Fruit fly (Drosophila melanogaster) whole organism, wandering third instar larva: ENCODE results near the gene CG14968.

Source experiments
- Abd-B ChIP-seq: fragments of >200 bp; optimal IDR thresholded peaks from 2 replicates; lab custom pipeline; 2017; ENCODE audit warnings: missing biosample characterization, missing genetic modification characterization
- CG32264 ChIP-seq: fragments of 200-800 bp; sonication (Bioruptor generic); optimal IDR thresholded peaks from 2 replicates; lab custom pipeline; 2016; ENCODE audit warnings: missing biosample characterization, missing genetic modification characterization
- CG9705 ChIP-seq: fragments of 200-800 bp; sonication (Bioruptor generic); optimal IDR thresholded peaks from 2 replicates; lab custom pipeline; 2018; ENCODE audit warnings: missing biosample characterization, mild to moderate bottlenecking, missing genetic modification characterization
- CrebA ChIP-seq: fragments of 200-800 bp; sonication (Bioruptor generic); optimal IDR thresholded peaks from 2 replicates; lab custom pipeline; 2016; ENCODE audit warnings: missing biosample characterization, mild to moderate bottlenecking, missing genetic modification characterization, borderline replicate concordance
- Dfd ChIP-seq: fragments of >200 bp; optimal IDR thresholded peaks from 2 replicates; lab custom pipeline; 2017; ENCODE audit warnings: missing biosample characterization, missing genetic modification characterization
- Dif ChIP-seq: fragments of 200-275, 200-300 bp; sonication (Bioruptor generic); optimal IDR thresholded peaks from 2 replicates; lab custom pipeline; 2018; ENCODE audit warnings: missing biosample characterization, missing genetic modification characterization; ENCODE audit not compliant: partially characterized antibody
- GATAd ChIP-seq: sonication (Bioruptor generic); optimal IDR thresholded peaks from 2 replicates; lab custom pipeline; 2016; ENCODE audit warnings: missing biosample characterization, missing genetic modification characterization
- HLH106 ChIP-seq: fragments of 200-800 bp; optimal IDR thresholded peaks from 3 replicates; lab custom pipeline; 2019; ENCODE audit warnings: missing biosample characterization, mild to moderate bottlenecking, missing genetic modification characterization, moderate library complexity
- Hnf4 ChIP-seq: fragments of 200-800 bp; sonication (Bioruptor generic); optimal IDR thresholded peaks from 2 replicates; lab custom pipeline; 2016; ENCODE audit warnings: missing biosample characterization, mild to moderate bottlenecking, missing genetic modification characterization
- Hr78 ChIP-seq: fragments of >200 bp; optimal IDR thresholded peaks from 2 replicates; lab custom pipeline; 2017; ENCODE audit warnings: missing biosample characterization, missing genetic modification characterization
- Hr83 ChIP-seq: fragments of 200-300 bp; sonication (Bioruptor generic); optimal IDR thresholded peaks from 2 replicates; lab custom pipeline; 2016; ENCODE audit warnings: missing biosample characterization, mild to moderate bottlenecking, missing genetic modification characterization, moderate library complexity; ENCODE audit not compliant: poor library complexity, severe bottlenecking
- Jra ChIP-seq: sonication (Bioruptor generic); optimal IDR thresholded peaks from 2 replicates; lab custom pipeline; 2016; ENCODE audit warnings: missing biosample characterization, missing genetic modification characterization
- Mio ChIP-seq: sonication (Bioruptor generic); optimal IDR thresholded peaks from 2 replicates; lab custom pipeline; 2016; ENCODE audit warnings: missing biosample characterization, missing genetic modification characterization
- Myc ChIP-seq: fragments of >200 bp; optimal IDR thresholded peaks from 2 replicates; lab custom pipeline; 2017
- N ChIP-seq: fragments of >200 bp; optimal IDR thresholded peaks from 2 replicates; lab custom pipeline; 2018; ENCODE audit warnings: missing biosample characterization, missing external identifiers, missing genetic modification characterization
- OdsH ChIP-seq: fragments of 200-800 bp; sonication (Bioruptor generic); optimal IDR thresholded peaks from 2 replicates; lab custom pipeline; 2016; ENCODE audit warnings: missing biosample characterization, mild to moderate bottlenecking, missing genetic modification characterization
- Rel ChIP-seq, 2 experiments: fragments of 200-800 bp; sonication (Bioruptor generic) in 1 of 2; optimal IDR thresholded peaks; 2 replicates in 1 of 2; 3 replicates in 1 of 2; lab custom pipeline; 2016 to 2019; ENCODE audit warnings: mild to moderate bottlenecking in 2 of 2, missing biosample characterization in 2 of 2, missing genetic modification characterization in 2 of 2, moderate library complexity in 1 of 2
- Sp1 ChIP-seq: fragments of 200-800 bp; sonication (Bioruptor generic); optimal IDR thresholded peaks from 3 replicates; lab custom pipeline; 2019; ENCODE audit warnings: missing biosample characterization, mild to moderate bottlenecking, missing genetic modification characterization, moderate library complexity
- Vsx2 ChIP-seq: fragments of 200-300, 225-300 bp; sonication (Bioruptor generic); optimal IDR thresholded peaks from 2 replicates; lab custom pipeline; 2018; ENCODE audit warnings: missing biosample characterization, missing genetic modification characterization; ENCODE audit not compliant: partially characterized antibody
- br ChIP-seq: fragments of 200-800 bp; sonication (Bioruptor generic); optimal IDR thresholded peaks from 2 replicates; lab custom pipeline; 2016; ENCODE audit warnings: missing biosample characterization, missing genetic modification characterization
- brk ChIP-seq: fragments of 200-800 bp; sonication (Bioruptor generic); optimal IDR thresholded peaks from 2 replicates; lab custom pipeline; 2016; ENCODE audit warnings: missing biosample characterization, mild to moderate bottlenecking, missing genetic modification characterization
- dl ChIP-seq, 2 experiments: fragments of 175-275, 200-275 bp in 1 of 2; fragments of 200-275 bp in 1 of 2; sonication (Bioruptor generic); optimal IDR thresholded peaks; lab custom pipeline; 2018; ENCODE audit warnings: mild to moderate bottlenecking in 2 of 2, missing biosample characterization in 2 of 2, missing genetic modification characterization in 2 of 2, moderate library complexity in 2 of 2; ENCODE audit not compliant: partially characterized antibody in 2 of 2, insufficient read depth in 1 of 2
- dmrt93B ChIP-seq: fragments of 200-800 bp; sonication (Bioruptor generic); optimal IDR thresholded peaks from 2 replicates; lab custom pipeline; 2018; ENCODE audit warnings: missing biosample characterization, mild to moderate bottlenecking, missing genetic modification characterization
- dsf ChIP-seq: sonication (Bioruptor generic); optimal IDR thresholded peaks from 2 replicates; lab custom pipeline; 2016; ENCODE audit warnings: missing biosample characterization, missing genetic modification characterization, borderline replicate concordance
- ey ChIP-seq: fragments of 200-800 bp; sonication (Bioruptor generic); optimal IDR thresholded peaks from 2 replicates; lab custom pipeline; 2016; ENCODE audit warnings: missing biosample characterization, missing genetic modification characterization
- foxo ChIP-seq, 2 experiments: fragments of 200-800 bp; sonication (Bioruptor generic); optimal IDR thresholded peaks; 2 replicates in 1 of 2; 3 replicates in 1 of 2; lab custom pipeline; 2016 to 2017; ENCODE audit warnings: missing biosample characterization in 2 of 2, missing genetic modification characterization in 2 of 2
- fru ChIP-seq: fragments of 200-800 bp; sonication (Bioruptor generic); optimal IDR thresholded peaks from 3 replicates; lab custom pipeline; 2016; ENCODE audit warnings: missing biosample characterization, mild to moderate bottlenecking, missing genetic modification characterization
- h ChIP-seq: fragments of 200-800 bp; sonication (Bioruptor generic); optimal IDR thresholded peaks from 3 replicates; lab custom pipeline; 2016; ENCODE audit warnings: missing biosample characterization, mild to moderate bottlenecking, missing genetic modification characterization
- jim ChIP-seq: fragments of 175-275, 200-325 bp; sonication (Bioruptor generic); optimal IDR thresholded peaks from 2 replicates; lab custom pipeline; 2016; ENCODE audit warnings: missing biosample characterization, mild to moderate bottlenecking, missing genetic modification characterization
- lola ChIP-seq: fragments of >200 bp; optimal IDR thresholded peaks from 2 replicates; lab custom pipeline; 2017; ENCODE audit warnings: missing biosample characterization, missing genetic modification characterization
- pan ChIP-seq: fragments of >200 bp; optimal IDR thresholded peaks from 2 replicates; lab custom pipeline; 2017
- psq ChIP-seq: fragments of 200-800 bp; sonication (Bioruptor generic); optimal IDR thresholded peaks from 3 replicates; lab custom pipeline; 2017; ENCODE audit warnings: missing biosample characterization, mild to moderate bottlenecking, missing genetic modification characterization, moderate library complexity
- rgr ChIP-seq: fragments of 200-800 bp; sonication (Bioruptor generic); optimal IDR thresholded peaks from 3 replicates; lab custom pipeline; 2016; ENCODE audit warnings: missing biosample characterization, mild to moderate bottlenecking, missing genetic modification characterization
- sage ChIP-seq: fragments of 200-800 bp; sonication (Bioruptor generic); optimal IDR thresholded peaks from 2 replicates; lab custom pipeline; 2016; ENCODE audit warnings: missing biosample characterization, mild to moderate bottlenecking, missing genetic modification characterization
- sv ChIP-seq: fragments of 200-800 bp; sonication (Bioruptor generic); optimal IDR thresholded peaks from 3 replicates; lab custom pipeline; 2016; ENCODE audit warnings: missing biosample characterization, missing genetic modification characterization
- tai ChIP-seq: sonication (Bioruptor generic); optimal IDR thresholded peaks from 2 replicates; lab custom pipeline; 2016; ENCODE audit warnings: missing biosample characterization, missing genetic modification characterization
- usp ChIP-seq: fragments of >200 bp; optimal IDR thresholded peaks from 2 replicates; lab custom pipeline; 2017; ENCODE audit warnings: missing biosample characterization, missing genetic modification characterization
- woc ChIP-seq: sonication (Bioruptor generic); optimal IDR thresholded peaks from 2 replicates; lab custom pipeline; 2016; ENCODE audit warnings: missing biosample characterization, mild to moderate bottlenecking, missing genetic modification characterization

The CG14968 gene

dm6 chr3L:3252884-3253283 is 50.0 kb downstream of the CG14968 start:
- TF ChIP-seq brk (GFP tag; lab: Kevin White, UChicago) (no peak), Hnf4 (no peak), dsf (no peak)
- TF ChIP-seq, all 38 proteins: peak for 0

- TF ChIP-seq Dfd (GFP tag; lab: Kevin White, UChicago) (no peak), dsf (peak; percentile 40), CrebA (peak; percentile 62), Hr83 (GFP tag; lab: Kevin White, UChicago) (peak; percentile 18), brk (GFP tag; lab: Kevin White, UChicago) (peak; percentile 79), Vsx2 (GFP tag; lab: Kevin White, UChicago) (peak; percentile 24), Mio (GFP tag; lab: Kevin White, UChicago) (no peak), tai (GFP tag; lab: Kevin White, UChicago) (peak; percentile 29), h (GFP tag; lab: Kevin White, UChicago) (peak; percentile 27), Rel (GFP tag; optimal IDR thresholded peaks at IDR 0.05; lab: Kevin White, UChicago) (no peak), Rel (tag; optimal IDR thresholded peaks at IDR 0.05; lab: Kevin White, UChicago) (peak; percentile 29), psq (peak; percentile 74), br (GFP tag; lab: Kevin White, UChicago) (peak; percentile 35), Hnf4 (peak; percentile 70), Jra (GFP tag; lab: Kevin White, UChicago) (peak; percentile 41), dl (GFP tag; optimal IDR thresholded peaks at IDR 0.05; lab: Kevin White, UChicago; ENCODE audit: insufficient read depth in 1 of 2, partially characterized antibody in 2 of 2) (no peak), fru (GFP tag; lab: Kevin White, UChicago) (peak; percentile 26), pan (no peak), GATAd (peak; percentile 16), rgr (GFP tag; lab: Kevin White, UChicago) (peak; percentile 1), woc (GFP tag; lab: Kevin White, UChicago) (peak; percentile 26)
- TF ChIP-seq, all 38 proteins: peak for 16
Measured at dm6 chr3L:3251659-3252490, 51.0 kb downstream of the CG14968 start.

- TF ChIP-seq GATAd (no peak), Dif (no peak), foxo (GFP tag; optimal IDR thresholded peaks at IDR 0.05; lab: Kevin White, UChicago) (peak in 1 of 2 experiments; percentile 26), h (GFP tag; lab: Kevin White, UChicago) (peak; percentile 5), Hr78 (GFP tag; lab: Kevin White, UChicago) (no peak), dl (GFP tag; optimal IDR thresholded peaks at IDR 0.05; lab: Kevin White, UChicago; ENCODE audit: insufficient read depth in 1 of 2, partially characterized antibody in 2 of 2) (no peak), Rel (GFP tag; optimal IDR thresholded peaks at IDR 0.05; lab: Kevin White, UChicago) (peak; percentile 77), Rel (tag; optimal IDR thresholded peaks at IDR 0.05; lab: Kevin White, UChicago) (peak; percentile 89), dsf (peak; percentile 30), Dfd (GFP tag; lab: Kevin White, UChicago) (no peak), sage (GFP tag; lab: Kevin White, UChicago) (peak; percentile 55), dmrt93B (GFP tag; lab: Kevin White, UChicago) (peak; percentile 6), ey (GFP tag; lab: Kevin White, UChicago) (peak; percentile 4), lola (no peak), CG32264 (no peak), usp (GFP tag; lab: Kevin White, UChicago) (no peak), tai (GFP tag; lab: Kevin White, UChicago) (peak; percentile 36), jim (GFP tag; lab: Kevin White, UChicago) (peak; percentile 36), sv (GFP tag; lab: Kevin White, UChicago) (no peak), OdsH (peak; percentile 37), Abd-B (GFP tag; lab: Kevin White, UChicago) (no peak), CG9705 (no peak), Hr83 (GFP tag; lab: Kevin White, UChicago) (peak; percentile 73), woc (GFP tag; lab: Kevin White, UChicago) (peak; percentile 37), br (GFP tag; lab: Kevin White, UChicago) (peak; percentile 42), brk (GFP tag; lab: Kevin White, UChicago) (peak; percentile 51), CrebA (peak; percentile 68), N (GFP tag; lab: Kevin White, UChicago) (no peak), HLH106 (tag; lab: Kevin White, UChicago) (peak; percentile 6), fru (GFP tag; lab: Kevin White, UChicago) (no peak), rgr (GFP tag; lab: Kevin White, UChicago) (peak; percentile 24), Sp1 (GFP tag; lab: Kevin White, UChicago) (peak; percentile 53), Jra (GFP tag; lab: Kevin White, UChicago) (no peak), Mio (GFP tag; lab: Kevin White, UChicago) (no peak), psq (no peak), Hnf4 (peak; percentile 54), pan (no peak), Vsx2 (GFP tag; lab: Kevin White, UChicago) (no peak), Myc (lab: Kevin White, UChicago) (no peak)
Measured at dm6 chr3L:3250922-3251658, 51.8 kb downstream of the CG14968 start.
